Worm (Caenorhabditis elegans) whole organism, young adult: ENCODE results near the gene siah-1.

Source experiments
- B0261.1 ChIP-seq: sonication (generic microtip); optimal IDR thresholded peaks from 2 replicates; lab custom pipeline; 2016; ENCODE audit warnings: mild to moderate bottlenecking, missing genetic modification characterization, moderate library complexity, missing compliant biosample characterization
- C17E4.6 ChIP-seq: fragments of 200-800 bp; sonication (Bioruptor generic); IDR thresholded peaks from 2 replicates; pipeline ENCODE4 v1.3.6; 2022; ENCODE audit warnings: missing genetic modification reagents, missing genetic modification characterization, missing compliant biosample characterization
- F22D6.2 ChIP-seq: sonication (generic microtip); optimal IDR thresholded peaks from 2 replicates; lab custom pipeline; 2016; ENCODE audit warnings: mild to moderate bottlenecking, missing genetic modification characterization, missing compliant biosample characterization
- F23B12.7 ChIP-seq: sonication (generic microtip); optimal IDR thresholded peaks from 2 replicates; lab custom pipeline; 2017; ENCODE audit warnings: missing genetic modification characterization, mild to moderate bottlenecking, missing compliant biosample characterization, antibody characterized with exemption, moderate library complexity; ENCODE audit not compliant: insufficient read depth
- F33H1.4 ChIP-seq: fragments of 200-800 bp; sonication (Bioruptor generic); IDR thresholded peaks from 2 replicates; pipeline ENCODE4 v1.3.6; 2022; ENCODE audit warnings: missing genetic modification reagents, missing genetic modification characterization, missing compliant biosample characterization
- F37B4.10 ChIP-seq: fragments of 200-800 bp; sonication (Bioruptor generic); IDR thresholded peaks from 2 replicates; pipeline ENCODE4 v1.3.6; 2022; ENCODE audit warnings: missing genetic modification characterization, missing compliant biosample characterization
- F57C9.4 ChIP-seq: sonication (generic microtip); optimal IDR thresholded peaks from 2 replicates; lab custom pipeline; 2017; ENCODE audit warnings: mild to moderate bottlenecking, missing genetic modification characterization, missing compliant biosample characterization
- K12H6.12 ChIP-seq: fragments of 200-800 bp; sonication (Bioruptor generic); optimal IDR thresholded peaks from 2 replicates; lab custom pipeline; 2018; ENCODE audit warnings: mild to moderate bottlenecking, missing genetic modification characterization, missing compliant biosample characterization
- T07F8.4 ChIP-seq: sonication (generic microtip); optimal IDR thresholded peaks from 2 replicates; lab custom pipeline; 2016; ENCODE audit warnings: mild to moderate bottlenecking, missing genetic modification characterization, moderate library complexity, missing compliant biosample characterization
- Y53G8AR.9 ChIP-seq: fragments of 200-800 bp; sonication (Bioruptor generic); conservative IDR thresholded peaks from 2 replicates; pipeline ENCODE4 v1.3.6; 2022; ENCODE audit warnings: missing genetic modification reagents, missing genetic modification characterization, missing compliant biosample characterization
- Y79H2A.3 ChIP-seq: fragments of 200-800 bp; sonication (Bioruptor generic); conservative IDR thresholded peaks from 2 replicates; pipeline ENCODE4 v1.3.6; 2022; ENCODE audit warnings: missing genetic modification reagents, missing genetic modification characterization, missing compliant biosample characterization
- attf-5 ChIP-seq: fragments of 200-800 bp; sonication (Bioruptor generic); optimal IDR thresholded peaks from 2 replicates; lab custom pipeline; 2018; ENCODE audit warnings: mild to moderate bottlenecking, missing genetic modification characterization, missing compliant biosample characterization
- ccch-3 ChIP-seq: fragments of 200-800 bp; sonication (Bioruptor generic); optimal IDR thresholded peaks from 2 replicates; lab custom pipeline; 2018; ENCODE audit warnings: mild to moderate bottlenecking, missing genetic modification characterization, missing compliant biosample characterization
- ceh-100 ChIP-seq: fragments of 200-800 bp; sonication (Bioruptor generic); IDR thresholded peaks from 2 replicates; pipeline ENCODE4 v1.3.6; 2022; ENCODE audit warnings: missing genetic modification reagents, missing genetic modification characterization, missing compliant biosample characterization
- ceh-27 ChIP-seq: fragments of 200-800 bp; sonication (Bioruptor generic); optimal IDR thresholded peaks from 2 replicates; lab custom pipeline; 2018; ENCODE audit warnings: mild to moderate bottlenecking, missing genetic modification characterization, moderate library complexity, missing compliant biosample characterization
- ceh-58 ChIP-seq: fragments of 200-800 bp; sonication (Bioruptor generic); IDR thresholded peaks from 2 replicates; pipeline ENCODE4 v1.3.6; 2022; ENCODE audit warnings: missing genetic modification characterization, missing compliant biosample characterization
- ceh-79 ChIP-seq: sonication (generic microtip); optimal IDR thresholded peaks from 2 replicates; lab custom pipeline; 2017; ENCODE audit warnings: mild to moderate bottlenecking, missing genetic modification characterization, missing compliant biosample characterization
- dpff-1 ChIP-seq: sonication (generic microtip); optimal IDR thresholded peaks from 2 replicates; lab custom pipeline; 2017; ENCODE audit warnings: mild to moderate bottlenecking, missing genetic modification characterization, missing compliant biosample characterization
- egl-18 ChIP-seq: fragments of 200-800 bp; sonication (Bioruptor generic); IDR thresholded peaks from 2 replicates; pipeline ENCODE4 v1.3.6; 2022; ENCODE audit warnings: missing genetic modification reagents, missing genetic modification characterization, missing compliant biosample characterization
- gei-17 ChIP-seq: fragments of 200-800 bp; sonication (Bioruptor generic); optimal IDR thresholded peaks from 2 replicates; lab custom pipeline; 2018; ENCODE audit warnings: mild to moderate bottlenecking, missing genetic modification characterization, missing compliant biosample characterization
- hlh-12 ChIP-seq: sonication (generic microtip); optimal IDR thresholded peaks from 2 replicates; lab custom pipeline; 2016; ENCODE audit warnings: missing genetic modification characterization, missing compliant biosample characterization
- hmg-1.2 ChIP-seq: fragments of 200-800 bp; sonication (Bioruptor generic); IDR thresholded peaks from 2 replicates; pipeline ENCODE4 v1.3.6; 2022; ENCODE audit warnings: missing genetic modification reagents, missing genetic modification characterization, missing compliant biosample characterization
- hrde-1 ChIP-seq: sonication (generic microtip); optimal IDR thresholded peaks from 2 replicates; lab custom pipeline; 2016; ENCODE audit warnings: missing genetic modification characterization, mild to moderate bottlenecking, missing compliant biosample characterization, moderate library complexity, missing genotype, missing genetic modification reagents, borderline replicate concordance
- lin-35 ChIP-seq, 3 experiments: fragments of 150-350 bp in 2 of 3; sonication (generic microtip) in 1 of 3; optimal IDR thresholded peaks; 2 replicates each; lab custom pipeline; 2014 to 2018; ENCODE audit warnings: missing biosample characterization in 3 of 3, missing genetic modification characterization in 3 of 3, missing genetic modification reagents in 3 of 3
- lin-54 ChIP-seq: fragments of 200-800 bp; sonication (Bioruptor generic); optimal IDR thresholded peaks from 2 replicates; lab custom pipeline; 2018; ENCODE audit warnings: mild to moderate bottlenecking, missing genetic modification characterization, missing compliant biosample characterization
- mel-28 ChIP-seq: sonication (generic microtip); optimal IDR thresholded peaks from 2 replicates; lab custom pipeline; 2016; ENCODE audit warnings: borderline replicate concordance, mild to moderate bottlenecking, missing genetic modification characterization, missing compliant biosample characterization
- mes-4 ChIP-seq: sonication (generic microtip); optimal IDR thresholded peaks from 2 replicates; lab custom pipeline; 2016; ENCODE audit warnings: missing genotype, missing genetic modification characterization, missing compliant biosample characterization
- nfya-2 ChIP-seq: fragments of 200-800 bp; sonication (Bioruptor generic); IDR thresholded peaks from 2 replicates; pipeline ENCODE4 v1.3.6; 2022; ENCODE audit warnings: missing genetic modification reagents, missing genetic modification characterization, missing compliant biosample characterization
- snpc-1.1 ChIP-seq: sonication (generic microtip); optimal IDR thresholded peaks from 2 replicates; lab custom pipeline; 2017; ENCODE audit warnings: missing genetic modification characterization, mild to moderate bottlenecking, missing compliant biosample characterization, antibody characterized with exemption, moderate library complexity, missing genotype, missing genetic modification reagents; ENCODE audit not compliant: insufficient read depth
- snpc-1.3 ChIP-seq: sonication (generic microtip); optimal IDR thresholded peaks from 2 replicates; lab custom pipeline; 2017; ENCODE audit warnings: missing genetic modification characterization, mild to moderate bottlenecking, missing compliant biosample characterization, antibody characterized with exemption, moderate library complexity, missing genotype, missing genetic modification reagents; ENCODE audit not compliant: insufficient read depth
- zfh-2 ChIP-seq: fragments of 200-800 bp; sonication (Bioruptor generic); conservative IDR thresholded peaks from 2 replicates; pipeline ENCODE4 v1.3.6; 2022; ENCODE audit warnings: missing genetic modification reagents, missing genetic modification characterization, missing compliant biosample characterization
- ztf-25 ChIP-seq: fragments of 200-800 bp; sonication (Bioruptor generic); IDR thresholded peaks from 2 replicates; pipeline ENCODE4 v1.3.6; 2022; ENCODE audit warnings: missing genetic modification reagents, missing genetic modification characterization, missing compliant biosample characterization

siah-1 gene

ce11 chrIV:3719057-3719456 is 24.8 kb upstream of the siah-1 start, which contains the start of gene Y37E11AM.3:
Gene Y37E11AM.3, minus strand, starts transcription at chrIV:3719157.
- no peak for TF ChIP-seq ceh-27 (GFP tag; lab: Kevin White, UChicago)
- TF ChIP-seq K12H6.12 (tag; lab: Kevin White, UChicago): no peak

- TF ChIP-seq egl-18 (GFP tag; lab: Robert Waterston, UW): no peak
- no peak for TF ChIP-seq hrde-1
- TF ChIP-seq ztf-25 (GFP tag; lab: Robert Waterston, UW): no peak
- TF ChIP-seq ceh-58 (GFP tag; lab: Robert Waterston, UW): no peak
- no peak for TF ChIP-seq B0261.1
- no peak for TF ChIP-seq F33H1.4 (GFP tag; lab: Robert Waterston, UW)
- TF ChIP-seq ceh-27 (GFP tag; lab: Kevin White, UChicago): no peak
- TF ChIP-seq F22D6.2 (tag; lab: Kevin White, UChicago): no peak
Observed at ce11 chrIV:3720644-3721043, 23.2 kb upstream of the siah-1 start.

ce11 chrIV:3721973-3722372 is 21.9 kb upstream of the siah-1 start:
- TF ChIP-seq attf-5 (GFP tag; lab: Kevin White, UChicago) (no peak), gei-17 (GFP tag; lab: Kevin White, UChicago) (no peak), F57C9.4 (tag; lab: Kevin White, UChicago) (no peak), B0261.1 (no peak), hlh-12 (no peak), mel-28 (tag; lab: Kevin White, UChicago) (no peak), F37B4.10 (GFP tag; lab: Robert Waterston, UW) (no peak), dpff-1 (tag; lab: Kevin White, UChicago) (no peak), F23B12.7 (no peak)

- TF ChIP-seq ccch-3 (no peak), lin-35 (GFP tag; optimal IDR thresholded peaks at IDR 0.05; lab: Kevin White, UChicago) (no peak), ceh-100 (no peak), C17E4.6 (no peak), lin-54 (GFP tag; lab: Kevin White, UChicago) (no peak), T07F8.4 (tag; lab: Kevin White, UChicago) (no peak), hmg-1.2 (GFP tag; lab: Robert Waterston, UW) (no peak), ceh-79 (no peak), mes-4 (tag; lab: Kevin White, UChicago) (no peak), nfya-2 (GFP tag; lab: Robert Waterston, UW) (no peak), Y79H2A.3 (GFP tag; lab: Robert Waterston, UW) (no peak), snpc-1.1 (tag; lab: Kevin White, UChicago) (no peak), snpc-1.3 (tag; lab: Kevin White, UChicago) (no peak), Y53G8AR.9 (GFP tag; lab: Robert Waterston, UW) (no peak)
Observed at ce11 chrIV:3722690-3723089, 21.2 kb upstream of the siah-1 start, which contains the start of gene Y37E11AM.4. Gene Y37E11AM.4, minus strand, starts transcription at chrIV:3722790.

ce11 chrIV:3725361-3725760 is 18.5 kb upstream of the siah-1 start, which contains the start of gene Y37E11AM.2:
Gene Y37E11AM.2, minus strand, starts transcription at chrIV:3725461.
- TF ChIP-seq F37B4.10 (GFP tag; lab: Robert Waterston, UW): no peak
- TF ChIP-seq zfh-2 (GFP tag; lab: Robert Waterston, UW): 0 out of 2 replicates have a peak, but pooled peaks have one; percentile 17
